Worm (Caenorhabditis elegans): Measurements from ENCODE around the gene F53E10.1.

ce11 chrV:2666600-2666999, 51.5 kb downstream of the F53E10.1 start, which contains the start of gene W02G9.4:
- TF ChIP-seq elt-3 (tag; optimal IDR thresholded peaks at IDR 0.05), result no peak
- TF ChIP-seq pha-4 (tag; optimal IDR thresholded peaks at IDR 0.05), result no peak
- no peak for TF ChIP-seq ces-1 (GFP tag; optimal IDR thresholded peaks at IDR 0.05)
- no peak for TF ChIP-seq snpc-4 (tag; optimal IDR thresholded peaks at IDR 0.05)
- TF ChIP-seq unc-39 (tag; optimal IDR thresholded peaks at IDR 0.05), result no peak
- no peak for TF ChIP-seq lin-13 (tag; optimal IDR thresholded peaks at IDR 0.05)
- no peak for TF ChIP-seq M03D4.4 (tag; optimal IDR thresholded peaks at IDR 0.05)
- TF ChIP-seq nhr-2 (tag; optimal IDR thresholded peaks at IDR 0.05), result no peak
- TF ChIP-seq ztf-11 (tag; optimal IDR thresholded peaks at IDR 0.05), result no peak
- TF ChIP-seq unc-62 (GFP tag; optimal IDR thresholded peaks at IDR 0.05), result no peak
- TF ChIP-seq nhr-76 (tag; optimal IDR thresholded peaks at IDR 0.05), result no peak
- no peak for TF ChIP-seq mep-1 (tag; optimal IDR thresholded peaks at IDR 0.05)
- no peak for TF ChIP-seq nhr-12 (tag; optimal IDR thresholded peaks at IDR 0.05)
- no peak for TF ChIP-seq elt-1 (tag; optimal IDR thresholded peaks at IDR 0.05; ENCODE audit: borderline replicate concordance, insufficient read depth)

Measured in whole organism, mixed stage, embryonic.